Worm (Caenorhabditis elegans) whole organism, late embryonic: ENCODE data around the gene etr-1.

Experiments used
- ceh-14 ChIP-seq: sonication (generic microtip); optimal IDR thresholded peaks from 2 replicates; lab custom pipeline; 2016; ENCODE audit warnings: missing genotype, missing genetic modification characterization, missing compliant biosample characterization
- ceh-22 ChIP-seq: sonication (generic microtip); optimal IDR thresholded peaks from 2 replicates; lab custom pipeline; 2017; ENCODE audit warnings: missing biosample characterization, missing genetic modification characterization
- dmd-4 ChIP-seq: sonication (generic microtip); optimal IDR thresholded peaks from 2 replicates; lab custom pipeline; 2016; ENCODE audit warnings: borderline replicate concordance, missing genetic modification characterization, missing compliant biosample characterization
- eyg-1 ChIP-seq: sonication (generic microtip); optimal IDR thresholded peaks from 2 replicates; lab custom pipeline; 2016; ENCODE audit warnings: missing genotype, missing genetic modification characterization, missing compliant biosample characterization
- nfya-1 ChIP-seq: sonication (generic microtip); optimal IDR thresholded peaks from 2 replicates; lab custom pipeline; 2017; ENCODE audit warnings: missing genetic modification characterization, mild to moderate bottlenecking, missing compliant biosample characterization, antibody characterized with exemption, moderate library complexity
- npax-4 ChIP-seq: sonication (generic microtip); optimal IDR thresholded peaks from 2 replicates; lab custom pipeline; 2016; ENCODE audit warnings: missing genetic modification characterization, missing compliant biosample characterization
- pha-2 ChIP-seq: sonication (generic microtip); optimal IDR thresholded peaks from 2 replicates; lab custom pipeline; 2017; ENCODE audit warnings: mild to moderate bottlenecking, missing genetic modification characterization, missing compliant biosample characterization
- tbx-2 ChIP-seq: sonication (generic microtip); optimal IDR thresholded peaks from 2 replicates; lab custom pipeline; 2016; ENCODE audit warnings: missing genetic modification characterization, missing compliant biosample characterization

DNA sequence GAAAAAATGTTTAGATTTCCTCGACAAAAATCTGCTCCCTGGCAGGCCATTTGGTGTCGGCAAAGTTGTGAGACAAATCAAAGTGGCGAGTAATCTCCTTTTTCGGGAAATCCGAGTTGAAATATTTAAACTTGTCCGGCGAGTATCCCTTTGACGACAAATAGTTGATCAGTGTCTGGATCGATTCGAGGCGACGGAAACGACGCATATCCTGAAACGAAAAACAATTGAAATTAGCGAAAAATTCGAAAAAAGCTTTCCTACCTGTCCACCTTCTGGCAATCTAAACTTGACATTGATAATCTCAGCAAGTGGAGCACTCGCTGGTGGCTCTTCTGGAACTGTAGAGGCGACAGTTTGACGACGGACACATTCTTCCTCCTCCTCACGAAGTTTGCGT, 55.1 kb downstream of the etr-1 start:
- TF ChIP-seq npax-4 (tag; lab: Kevin White, UChicago) (no peak), eyg-1 (no peak), ceh-22 (tag; lab: Kevin White, UChicago) (no peak), dmd-4 (tag; lab: Kevin White, UChicago) (no peak), tbx-2 (tag; lab: Kevin White, UChicago) (no peak), pha-2 (tag; lab: Kevin White, UChicago) (no peak), nfya-1 (no peak), ceh-14 (tag; lab: Kevin White, UChicago) (no peak)
